Worm (Caenorhabditis elegans): ENCODE measurements around the gene F52E1.5.

- TF ChIP-seq ceh-43 (GFP tag; optimal IDR thresholded peaks at IDR 0.05) (no peak), snpc-4 (tag; optimal IDR thresholded peaks at IDR 0.05) (no peak), pha-4 (tag; optimal IDR thresholded peaks at IDR 0.05) (no peak), lsy-2 (tag; optimal IDR thresholded peaks at IDR 0.05) (no peak), blmp-1 (tag; optimal IDR thresholded peaks at IDR 0.05) (no peak), ceh-39 (tag; optimal IDR thresholded peaks at IDR 0.05) (no peak), lin-13 (tag; optimal IDR thresholded peaks at IDR 0.05) (no peak)
Observed at ce11 chrV:8424840-8425814, 45.8 kb downstream of the F52E1.5 start.

Measured in whole organism, mixed stage, embryonic.